Worm (Caenorhabditis elegans): Measurements from ENCODE around the gene F25G6.9.

- TF ChIP-seq hlh-8 (tag; optimal IDR thresholded peaks at IDR 0.05), result no peak
- no peak for TF ChIP-seq ceh-30 (tag; optimal IDR thresholded peaks at IDR 0.05)
- no peak for TF ChIP-seq syd-9 (tag; optimal IDR thresholded peaks at IDR 0.05)
- TF ChIP-seq ama-1 (optimal IDR thresholded peaks at IDR 0.05), result no peak
- no peak for TF ChIP-seq pqm-1 (tag; optimal IDR thresholded peaks at IDR 0.05)
- no peak for TF ChIP-seq elt-2 (tag; optimal IDR thresholded peaks at IDR 0.05)
- no peak for TF ChIP-seq ets-4 (tag; optimal IDR thresholded peaks at IDR 0.05)
- no peak for TF ChIP-seq lin-11 (tag; optimal IDR thresholded peaks at IDR 0.05)
- no peak for TF ChIP-seq che-1 (tag; optimal IDR thresholded peaks at IDR 0.05)
- no peak for TF ChIP-seq sox-4 (tag; optimal IDR thresholded peaks at IDR 0.05)
- no peak for TF ChIP-seq ceh-31 (tag; optimal IDR thresholded peaks at IDR 0.05)
- TF ChIP-seq tbx-7 (tag; optimal IDR thresholded peaks at IDR 0.05), result no peak
- no peak for TF ChIP-seq zip-5 (tag; optimal IDR thresholded peaks at IDR 0.05)
- TF ChIP-seq ceh-2 (tag; optimal IDR thresholded peaks at IDR 0.05), result no peak
Measured at ce11 chrV:8552460-8552859, 17.3 kb downstream of the F25G6.9 start, which contains the start of gene acr-15.
